Fruit fly (Drosophila melanogaster) whole organism, embryonic: ENCODE results near the gene CG33127.

Experiments used
- Ada2b ChIP-seq: fragments of 200-800 bp; sonication (Bioruptor generic); IDR thresholded peaks from 2 replicates; pipeline ENCODE4 v1.3.6; 2022; ENCODE audit warnings: missing biosample characterization, missing genetic modification characterization
- Aef1 ChIP-seq: fragments of 200-800 bp; sonication (Bioruptor generic); IDR thresholded peaks from 3 replicates; pipeline ENCODE4 v1.3.6; 2022; ENCODE audit warnings: missing biosample characterization, missing genetic modification characterization
- BEAF-32 ChIP-seq: fragments of 200-800 bp; sonication (Bioruptor generic); optimal IDR thresholded peaks from 3 replicates; lab custom pipeline; 2017; ENCODE audit warnings: missing biosample characterization, missing genetic modification characterization, mild to moderate bottlenecking, moderate library complexity, missing genetic modification reagents
- CG10543 ChIP-seq: fragments of 200-800 bp; sonication (Bioruptor generic); optimal IDR thresholded peaks from 3 replicates; lab custom pipeline; 2017; ENCODE audit warnings: missing biosample characterization, mild to moderate bottlenecking, missing genetic modification characterization, moderate library complexity
- CG12219 ChIP-seq: fragments of 200-800 bp; sonication (Bioruptor generic); optimal IDR thresholded peaks from 3 replicates; lab custom pipeline; 2018; ENCODE audit warnings: missing biosample characterization, mild to moderate bottlenecking, missing genetic modification characterization
- CG13624 ChIP-seq: fragments of 200-800 bp; sonication (Bioruptor generic); optimal IDR thresholded peaks from 2 replicates; lab custom pipeline; 2016; ENCODE audit warnings: missing biosample characterization, missing genetic modification characterization
- CG1603 ChIP-seq: fragments of 200-800 bp; sonication (Bioruptor generic); optimal IDR thresholded peaks from 2 replicates; lab custom pipeline; 2019; ENCODE audit warnings: missing biosample characterization, mild to moderate bottlenecking, missing genetic modification characterization, moderate library complexity
- CG17385 ChIP-seq: fragments of 200-800 bp; sonication (Bioruptor generic); optimal IDR thresholded peaks from 3 replicates; lab custom pipeline; 2018; ENCODE audit warnings: missing biosample characterization, mild to moderate bottlenecking, missing genetic modification characterization
- CG1792 ChIP-seq: fragments of 200-800 bp; sonication (Bioruptor generic); optimal IDR thresholded peaks from 2 replicates; lab custom pipeline; 2016; ENCODE audit warnings: missing biosample characterization, missing genetic modification characterization
- CG18599 ChIP-seq: fragments of 200-800 bp; sonication (Bioruptor generic); optimal IDR thresholded peaks from 3 replicates; lab custom pipeline; 2017; ENCODE audit warnings: missing biosample characterization, missing genetic modification characterization, mild to moderate bottlenecking, moderate library complexity, missing genetic modification reagents
- CG18764 ChIP-seq: fragments of 200-800 bp; sonication (Bioruptor generic); optimal IDR thresholded peaks from 3 replicates; lab custom pipeline; 2016; ENCODE audit warnings: missing biosample characterization, missing genetic modification characterization
- CG2202 ChIP-seq: fragments of 200-800 bp; sonication (Bioruptor generic); optimal IDR thresholded peaks from 2 replicates; lab custom pipeline; 2018; ENCODE audit warnings: missing biosample characterization, mild to moderate bottlenecking, missing genetic modification characterization
- CG3407 ChIP-seq: fragments of 200-800 bp; sonication (Bioruptor generic); optimal IDR thresholded peaks from 2 replicates; lab custom pipeline; 2018; ENCODE audit warnings: missing biosample characterization, mild to moderate bottlenecking, missing genetic modification characterization
- CG34376 ChIP-seq: fragments of 200-800 bp; sonication (Bioruptor generic); optimal IDR thresholded peaks from 2 replicates; lab custom pipeline; 2018; ENCODE audit warnings: missing biosample characterization, mild to moderate bottlenecking, missing genetic modification characterization
- CG34422 ChIP-seq: fragments of 200-800 bp; sonication (Bioruptor generic); IDR thresholded peaks from 3 replicates; pipeline ENCODE4 v1.3.6; 2022; ENCODE audit warnings: missing biosample characterization, missing genetic modification characterization
- CG3726 ChIP-seq: fragments of 200-800 bp; sonication (Bioruptor generic); IDR thresholded peaks from 3 replicates; pipeline ENCODE4, ENCODE4 v1.3.6; 2022; ENCODE audit warnings: missing biosample characterization, missing genetic modification characterization
- CG6175 ChIP-seq: fragments of 200-800 bp; sonication (Bioruptor generic); IDR thresholded peaks from 3 replicates; pipeline ENCODE4 v1.3.6; 2022; ENCODE audit warnings: missing biosample characterization, missing genetic modification characterization
- CG6272 ChIP-seq: fragments of 200-800 bp; sonication (Bioruptor generic); IDR thresholded peaks from 2 replicates; pipeline ENCODE4 v1.3.6; 2022; ENCODE audit warnings: missing biosample characterization, missing genetic modification characterization
- CG7556 ChIP-seq: fragments of 200-800 bp; sonication (Bioruptor generic); optimal IDR thresholded peaks from 2 replicates; lab custom pipeline; 2017; ENCODE audit warnings: missing biosample characterization, mild to moderate bottlenecking, missing genetic modification characterization
- CG9797 ChIP-seq: fragments of 200-800 bp; sonication (Bioruptor generic); optimal IDR thresholded peaks from 3 replicates; lab custom pipeline; 2018; ENCODE audit warnings: missing biosample characterization, mild to moderate bottlenecking, missing genetic modification characterization
- Dek ChIP-seq: fragments of 200-800 bp; sonication (Bioruptor generic); optimal IDR thresholded peaks from 3 replicates; lab custom pipeline; 2019; ENCODE audit warnings: missing biosample characterization, mild to moderate bottlenecking, missing genetic modification characterization, moderate library complexity
- Fer3 ChIP-seq: fragments of 200-800 bp; sonication (Bioruptor generic); optimal IDR thresholded peaks from 2 replicates; lab custom pipeline; 2018; ENCODE audit warnings: missing biosample characterization, mild to moderate bottlenecking, missing genetic modification characterization, moderate library complexity
- GATAe ChIP-seq: fragments of 200-800 bp; sonication (Bioruptor generic); conservative IDR thresholded peaks from 2 replicates; pipeline ENCODE4 v1.3.6; 2022; ENCODE audit warnings: missing biosample characterization, missing genetic modification characterization
- H15 ChIP-seq: fragments of 200-800 bp; sonication (Bioruptor generic); IDR thresholded peaks from 3 replicates; pipeline ENCODE4 v1.3.6; 2022; ENCODE audit warnings: missing biosample characterization, missing genetic modification characterization
- HLH3B ChIP-seq: fragments of 200-800 bp; sonication (Bioruptor generic); IDR thresholded peaks from 2 replicates; pipeline ENCODE4 v1.3.6; 2022; ENCODE audit warnings: missing biosample characterization, missing genetic modification characterization
- Hsf ChIP-seq: fragments of 200-800 bp; sonication (Bioruptor generic); optimal IDR thresholded peaks from 3 replicates; lab custom pipeline; 2016; ENCODE audit warnings: missing biosample characterization, missing genetic modification characterization
- MESR4 ChIP-seq: fragments of 200-800 bp; sonication (Bioruptor generic); optimal IDR thresholded peaks from 2 replicates; lab custom pipeline; 2018; ENCODE audit warnings: missing biosample characterization, mild to moderate bottlenecking, missing genetic modification characterization, moderate library complexity
- Myb ChIP-seq: fragments of 200-800 bp; sonication (Bioruptor generic); optimal IDR thresholded peaks from 2 replicates; lab custom pipeline; 2016; ENCODE audit warnings: missing biosample characterization, missing genetic modification characterization
- NFAT ChIP-seq: fragments of 200-800 bp; sonication (Bioruptor generic); IDR thresholded peaks from 2 replicates; pipeline ENCODE4 v1.3.6; 2022; ENCODE audit warnings: missing biosample characterization, missing genetic modification characterization
- Nf-YA ChIP-seq: fragments of 200-800 bp; sonication (Bioruptor generic); IDR thresholded peaks from 2 replicates; pipeline ENCODE4 v1.3.6; 2022; ENCODE audit warnings: missing biosample characterization, missing genetic modification characterization
- Nf-YC ChIP-seq: fragments of 200-800 bp; optimal IDR thresholded peaks from 3 replicates; lab custom pipeline; 2019; ENCODE audit warnings: missing biosample characterization, mild to moderate bottlenecking, missing genetic modification characterization, moderate library complexity
- Sox102F ChIP-seq: fragments of 200-800 bp; sonication (Bioruptor generic); optimal IDR thresholded peaks from 2 replicates; lab custom pipeline; 2018; ENCODE audit warnings: missing biosample characterization, mild to moderate bottlenecking, missing genetic modification characterization, moderate library complexity
- Trl ChIP-seq, 3 experiments: fragments of >200 bp in 2 of 3; fragments of 200-800 bp in 1 of 3; sonication (Bioruptor generic) in 1 of 3; optimal IDR thresholded peaks; 2 replicates in 1 of 3; 3 replicates in 2 of 3; lab custom pipeline; 2016 to 2017; ENCODE audit warnings: missing biosample characterization in 1 of 3, missing genetic modification characterization in 1 of 3
- ab ChIP-seq: fragments of 200-800 bp; sonication (Bioruptor generic); optimal IDR thresholded peaks from 2 replicates; lab custom pipeline; 2016; ENCODE audit warnings: missing biosample characterization, missing genetic modification characterization
- ato ChIP-seq: fragments of 200-800 bp; sonication (Bioruptor generic); IDR thresholded peaks from 2 replicates; pipeline ENCODE4 v1.3.6; 2022; ENCODE audit warnings: missing biosample characterization, missing genetic modification characterization; ENCODE audit not compliant: partially characterized antibody
- dan ChIP-seq: fragments of 200-800 bp; sonication (Bioruptor generic); IDR thresholded peaks from 2 replicates; pipeline ENCODE4 v1.3.6; 2022; ENCODE audit warnings: missing biosample characterization, missing genetic modification characterization
- inv ChIP-seq: fragments of 200-800 bp; sonication (Bioruptor generic); IDR thresholded peaks from 2 replicates; pipeline ENCODE4 v1.3.6; 2022; ENCODE audit warnings: missing biosample characterization, missing genetic modification characterization; ENCODE audit not compliant: partially characterized antibody
- jigr1 ChIP-seq: fragments of 200-800 bp; sonication (Bioruptor generic); IDR thresholded peaks from 3 replicates; pipeline ENCODE4 v1.3.6; 2022; ENCODE audit warnings: missing biosample characterization, missing genetic modification characterization
- row ChIP-seq: fragments of 200-800 bp; sonication (Bioruptor generic); IDR thresholded peaks from 3 replicates; pipeline ENCODE4 v1.3.6; 2022; ENCODE audit warnings: missing biosample characterization, missing genetic modification characterization
- run ChIP-seq: fragments of 200-800 bp; sonication (Bioruptor generic); optimal IDR thresholded peaks from 3 replicates; lab custom pipeline; 2018; ENCODE audit warnings: missing biosample characterization, mild to moderate bottlenecking, missing genetic modification characterization
- sd ChIP-seq: fragments of 200-800 bp; sonication (Bioruptor generic); optimal IDR thresholded peaks from 3 replicates; lab custom pipeline; 2018; ENCODE audit warnings: missing biosample characterization, mild to moderate bottlenecking, missing genetic modification characterization, moderate library complexity
- sens ChIP-seq: fragments of 200-800 bp; sonication (Bioruptor generic); peaks from one replicate; lab custom pipeline; 2016; ENCODE audit warnings: missing biosample characterization, missing genetic modification characterization
- seq ChIP-seq: fragments of 200-800 bp; sonication (Bioruptor generic); IDR thresholded peaks from 2 replicates; pipeline ENCODE4 v1.3.6; 2022; ENCODE audit warnings: missing biosample characterization, missing genetic modification characterization
- slbo ChIP-seq: fragments of 200-800 bp; sonication (Bioruptor generic); IDR thresholded peaks from 2 replicates; pipeline ENCODE4 v1.3.6; 2022; ENCODE audit warnings: missing biosample characterization, missing genetic modification characterization
- slp2 ChIP-seq: fragments of 200-800 bp; sonication (Bioruptor generic); optimal IDR thresholded peaks from 2 replicates; lab custom pipeline; 2016; ENCODE audit warnings: missing biosample characterization, missing genetic modification characterization
- sr ChIP-seq: fragments of 200-800 bp; sonication (Bioruptor generic); IDR thresholded peaks from 3 replicates; pipeline ENCODE4 v1.3.6; 2022; ENCODE audit warnings: missing biosample characterization, missing genetic modification characterization
- toy ChIP-seq: fragments of 200-800 bp; sonication (Bioruptor generic); IDR thresholded peaks from 2 replicates; pipeline ENCODE4 v1.3.6; 2022; ENCODE audit warnings: missing biosample characterization, missing genetic modification characterization
- twi ChIP-seq: fragments of 200-800 bp; optimal IDR thresholded peaks from 2 replicates; lab custom pipeline; 2019; ENCODE audit warnings: missing biosample characterization, mild to moderate bottlenecking, missing genetic modification characterization, moderate library complexity
- vvl ChIP-seq: fragments of 200-800 bp; sonication (Bioruptor generic); IDR thresholded peaks from 2 replicates; pipeline ENCODE4 v1.3.6; 2022; ENCODE audit warnings: missing biosample characterization, missing genetic modification characterization

Gene CG33127

dm6 chr2L:294452-295362 is 27.2 kb upstream of the CG33127 start, which contains the start of the genes U2af38 and Stip1 (continued):
- TF ChIP-seq sens (GFP tag; lab: Kevin White, UChicago) (peak; percentile 24), CG18599 (GFP tag; lab: Kevin White, UChicago) (peak; percentile 2), CG34422 (GFP tag; lab: Robert Waterston, UW) (peak; percentile 68; the same call in 2 of the 3 replicates), MESR4 (GFP tag; lab: Kevin White, UChicago) (peak; percentile 80), CG3726 (GFP tag; lab: Robert Waterston, UW) (no peak), Ada2b (GFP tag; lab: Robert Waterston, UW) (no peak), sd (tag; lab: Kevin White, UChicago) (peak; percentile 59), CG2202 (tag; lab: Kevin White, UChicago) (no peak), run (tag; lab: Kevin White, UChicago) (no peak), CG6272 (GFP tag; lab: Robert Waterston, UW) (0 out of 2 replicates have a peak, but pooled peaks have one; percentile 4), ab (no peak), Nf-YC (peak; percentile 63), dan (no peak), seq (no peak), twi (tag; lab: Kevin White, UChicago) (peak; percentile 17), CG18764 (GFP tag; lab: Kevin White, UChicago) (no peak), slp2 (GFP tag; lab: Kevin White, UChicago) (no peak), CG34376 (GFP tag; lab: Kevin White, UChicago) (peak; percentile 34), NFAT (GFP tag; lab: Robert Waterston, UW) (peak; percentile 62), Hsf (GFP tag; lab: Kevin White, UChicago) (peak; percentile 51), Sox102F (no peak), H15 (GFP tag; lab: Robert Waterston, UW) (no peak), Trl (optimal IDR thresholded peaks at IDR 0.05; lab: Kevin White, UChicago) (no peak), Trl (GFP tag; optimal IDR thresholded peaks at IDR 0.05; lab: Kevin White, UChicago) (no peak), Fer3 (tag; lab: Kevin White, UChicago) (peak; percentile 10), CG9797 (GFP tag; lab: Kevin White, UChicago) (peak; percentile 38), inv (no peak), Dek (peak; percentile 14), Myb (GFP tag; lab: Kevin White, UChicago) (peak; percentile 6), CG7556 (GFP tag; lab: Kevin White, UChicago) (no peak), BEAF-32 (GFP tag; lab: Kevin White, UChicago) (peak; percentile 69), vvl (GFP tag; lab: Robert Waterston, UW) (peak; percentile 42; the same call in 1 of the 2 replicates), CG10543 (GFP tag; lab: Kevin White, UChicago) (peak; percentile 66), Aef1 (GFP tag; lab: Robert Waterston, UW) (no peak), CG13624 (no peak), GATAe (no peak), toy (GFP tag; lab: Robert Waterston, UW) (no peak), ato (GFP tag; lab: Robert Waterston, UW) (no peak), HLH3B (GFP tag; lab: Robert Waterston, UW) (no peak), Nf-YA (GFP tag; lab: Robert Waterston, UW) (no peak), CG1792 (GFP tag; lab: Kevin White, UChicago) (no peak), row (GFP tag; lab: Robert Waterston, UW) (peak; percentile 58), CG17385 (GFP tag; lab: Kevin White, UChicago) (no peak), jigr1 (GFP tag; lab: Robert Waterston, UW) (peak; percentile 69; the same call in 1 of the 3 replicates), sr (GFP tag; lab: Robert Waterston, UW) (no peak), CG6175 (GFP tag; lab: Robert Waterston, UW) (no peak), CG1603 (tag; lab: Kevin White, UChicago) (peak; percentile 49), CG12219 (no peak), slbo (GFP tag; lab: Robert Waterston, UW) (peak; percentile 64; the same call in 1 of the 2 replicates), CG3407 (GFP tag; lab: Kevin White, UChicago) (no peak)
